Fruit fly (Drosophila melanogaster): Measurements from ENCODE around the gene CG13300.

Gene CG13300

dm6 chr3L:6312029-6312623 is 40.1 kb downstream of the CG13300 start (continued):
- TF ChIP-seq CG9797 (GFP tag; optimal IDR thresholded peaks at IDR 0.05) (no peak), CG17361 (GFP tag; IDR thresholded peaks at IDR 0.05) (no peak), CG8089 (GFP tag; optimal IDR thresholded peaks at IDR 0.05) (no peak), CHES-1-like (GFP tag; optimal IDR thresholded peaks at IDR 0.05) (no peak), yki (optimal IDR thresholded peaks at IDR 0.05) (no peak), CG1024 (GFP tag; IDR thresholded peaks at IDR 0.05) (no peak), emc (GFP tag; optimal IDR thresholded peaks at IDR 0.05) (no peak), lmd (GFP tag; IDR thresholded peaks at IDR 0.05) (no peak), zf30C (GFP tag; optimal IDR thresholded peaks at IDR 0.05) (peak; percentile 3), Ada2b (GFP tag; IDR thresholded peaks at IDR 0.05) (no peak), gcm (GFP tag; optimal IDR thresholded peaks at IDR 0.05) (no peak), CG2889 (GFP tag; IDR thresholded peaks at IDR 0.05) (no peak), al (GFP tag; IDR thresholded peaks at IDR 0.05) (no peak), danr (GFP tag; IDR thresholded peaks at IDR 0.05) (no peak), tgo (GFP tag; IDR thresholded peaks at IDR 0.05) (no peak), CG12071 (GFP tag; optimal IDR thresholded peaks at IDR 0.05) (no peak), wdn (GFP tag; IDR thresholded peaks at IDR 0.05) (no peak), CG11504 (tag; optimal IDR thresholded peaks at IDR 0.05) (no peak), CG14710 (tag; optimal IDR thresholded peaks at IDR 0.05) (peak; percentile 13), chif (GFP tag; optimal IDR thresholded peaks at IDR 0.05) (no peak), CG15514 (GFP tag; optimal IDR thresholded peaks at IDR 0.05) (no peak), Trl (optimal IDR thresholded peaks at IDR 0.05) (no peak), Trl (GFP tag; optimal IDR thresholded peaks at IDR 0.05) (no peak), CG34376 (GFP tag; optimal IDR thresholded peaks at IDR 0.05) (no peak), Hmr (GFP tag; optimal IDR thresholded peaks at IDR 0.05) (no peak), Xrp1 (GFP tag; IDR thresholded peaks at IDR 0.05) (peak; percentile 34; the same call in 1 of the 2 replicates), CG6272 (GFP tag; IDR thresholded peaks at IDR 0.05) (no peak), CG13123 (GFP tag; optimal IDR thresholded peaks at IDR 0.05) (no peak), CG11560 (tag; IDR thresholded peaks at IDR 0.05) (no peak), slou (GFP tag; optimal IDR thresholded peaks at IDR 0.05) (no peak), Ets97D (GFP tag; optimal IDR thresholded peaks at IDR 0.05) (no peak), Myb (GFP tag; optimal IDR thresholded peaks at IDR 0.05) (no peak), Doc3 (GFP tag; IDR thresholded peaks at IDR 0.05; ENCODE audit: partially characterized antibody) (no peak), CG3281 (GFP tag; optimal IDR thresholded peaks at IDR 0.05) (no peak), phol (tag; optimal IDR thresholded peaks at IDR 0.05) (peak; percentile 9), CG3726 (GFP tag; IDR thresholded peaks at IDR 0.05) (0 out of 3 replicates have a peak, but pooled peaks have one; percentile 43), unpg (GFP tag; optimal IDR thresholded peaks at IDR 0.05) (no peak), crp (GFP tag; optimal IDR thresholded peaks at IDR 0.05) (no peak), CG32532 (GFP tag; IDR thresholded peaks at IDR 0.05) (no peak), Dfd (GFP tag; optimal IDR thresholded peaks at IDR 0.05) (no peak), CG3847 (GFP tag; IDR thresholded peaks at IDR 0.05) (no peak), Dbx (GFP tag; IDR thresholded peaks at IDR 0.05) (no peak), sens-2 (GFP tag; IDR thresholded peaks at IDR 0.05) (no peak), CG9932 (GFP tag; IDR thresholded peaks at IDR 0.05) (no peak), ranshi (GFP tag; IDR thresholded peaks at IDR 0.05) (no peak), sob (GFP tag; IDR thresholded peaks at IDR 0.05) (no peak), NC2β (GFP tag; optimal IDR thresholded peaks at IDR 0.05) (no peak), Mrtf (GFP tag; IDR thresholded peaks at IDR 0.05) (no peak), CG15696 (tag; optimal IDR thresholded peaks at IDR 0.05) (peak; percentile 66), CG8281 (tag; optimal IDR thresholded peaks at IDR 0.05) (no peak), Med (GFP tag) (peak; percentile 31), dmrt11E (tag; optimal IDR thresholded peaks at IDR 0.05) (peak; percentile 32), CG6175 (GFP tag; IDR thresholded peaks at IDR 0.05) (no peak)
